Worm (Caenorhabditis elegans): ENCODE data around the gene C13A2.4.

- no peak for TF ChIP-seq nhr-111 (GFP tag; optimal IDR thresholded peaks at IDR 0.05)
- no peak for TF ChIP-seq dpl-1 (GFP tag; optimal IDR thresholded peaks at IDR 0.05)
- no peak for TF ChIP-seq gei-8 (GFP tag; optimal IDR thresholded peaks at IDR 0.05)
- TF ChIP-seq zag-1 (tag; optimal IDR thresholded peaks at IDR 0.05): no peak
- no peak for TF ChIP-seq zfp-2 (tag; optimal IDR thresholded peaks at IDR 0.05)
- TF ChIP-seq snpc-4 (tag; optimal IDR thresholded peaks at IDR 0.05): no peak
- TF ChIP-seq ZK546.5 (tag; optimal IDR thresholded peaks at IDR 0.05): no peak
- TF ChIP-seq ceh-20 (GFP tag; IDR thresholded peaks at IDR 0.05): no peak
- no peak for TF ChIP-seq ama-1 (optimal IDR thresholded peaks at IDR 0.05)
- no peak for TF ChIP-seq nhr-76 (tag; optimal IDR thresholded peaks at IDR 0.05)
- TF ChIP-seq nhr-77 (tag; optimal IDR thresholded peaks at IDR 0.05): no peak
Observed at ce11 chrV:7321915-7322314, 42.7 kb downstream of the C13A2.4 start, which contains the start of gene F10G2.10.

Data from whole organism, L4 larva.